Fruit fly (Drosophila melanogaster) Kc167 (cell line): Measurements from ENCODE around the gene CG17154.

Source experiments
- Myc ChIP-seq: fragments of >200 bp; optimal IDR thresholded peaks from 2 replicates; lab custom pipeline; 2017; ENCODE audit warnings: missing external identifiers
- Sin3A ChIP-seq: fragments of >200 bp; optimal IDR thresholded peaks from 2 replicates; lab custom pipeline; 2018; ENCODE audit warnings: missing external identifiers
- h ChIP-seq: fragments of >200 bp; optimal IDR thresholded peaks from 3 replicates; lab custom pipeline; 2018; ENCODE audit warnings: missing external identifiers
- insv ChIP-seq: fragments of >200 bp; optimal IDR thresholded peaks from 3 replicates; lab custom pipeline; 2018; ENCODE audit warnings: missing external identifiers
- psq ChIP-seq: fragments of >200 bp; optimal IDR thresholded peaks from 2 replicates; lab custom pipeline; 2017; ENCODE audit warnings: missing external identifiers
- ttk ChIP-seq: sonication (Bioruptor generic); optimal IDR thresholded peaks from 2 replicates; lab custom pipeline; 2017; ENCODE audit warnings: missing external identifiers

Gene CG17154

DNA sequence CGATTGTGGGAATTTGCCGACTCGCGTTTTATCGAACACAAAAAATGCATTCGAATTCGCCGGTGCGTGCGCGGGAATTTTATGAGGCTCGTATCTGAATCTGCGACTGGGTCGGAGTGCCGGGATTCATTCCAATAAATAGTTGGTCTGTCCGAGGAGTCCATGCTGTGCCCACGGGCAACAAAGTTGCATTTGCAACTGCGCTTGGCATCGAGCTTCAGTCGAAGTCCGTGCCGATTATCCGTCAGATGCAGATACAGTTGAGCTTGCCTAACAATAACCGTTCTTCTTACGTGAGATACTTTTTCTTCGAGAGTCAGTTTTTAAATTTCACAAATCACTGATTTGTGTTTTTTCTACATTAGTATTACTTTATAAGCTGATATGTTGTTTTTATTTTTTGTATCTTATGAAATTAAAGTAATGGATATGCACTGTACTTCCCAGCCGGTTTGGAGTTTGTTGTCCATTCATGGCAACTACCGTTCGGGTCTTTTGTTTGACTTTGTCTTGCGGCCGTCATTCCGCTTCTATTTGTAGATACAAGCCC is 30.1 kb upstream of the CG17154 start:
- TF ChIP-seq ttk (lab: Kevin White, UChicago) (no peak), insv (no peak), h (lab: Kevin White, UChicago) (no peak), Myc (lab: Kevin White, UChicago) (no peak), psq (lab: Kevin White, UChicago) (no peak), Sin3A (lab: Kevin White, UChicago) (no peak)

DNA sequence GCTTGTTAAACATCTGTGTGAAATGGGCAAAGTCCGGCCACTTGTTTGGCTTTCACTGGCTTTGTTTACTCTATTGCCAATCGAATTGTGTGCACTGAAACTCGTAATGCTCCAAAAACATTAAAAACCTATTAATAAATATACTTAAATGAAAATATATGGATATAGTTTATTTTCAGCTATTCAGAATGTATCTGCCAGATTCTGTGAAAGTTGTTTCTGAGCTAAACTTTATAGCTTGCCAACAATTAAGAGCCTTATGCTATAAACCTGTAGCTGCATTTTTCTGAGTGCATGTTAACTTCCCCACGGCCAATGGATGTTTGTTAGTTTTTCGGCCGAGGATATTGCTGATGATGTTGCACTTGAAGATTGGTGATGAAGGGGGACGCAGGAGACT is 28.3 kb upstream of the CG17154 start:
- no peak for TF ChIP-seq h (lab: Kevin White, UChicago)
- no peak for TF ChIP-seq insv
- no peak for TF ChIP-seq psq (lab: Kevin White, UChicago)
- TF ChIP-seq Myc (lab: Kevin White, UChicago): no peak
- no peak for TF ChIP-seq ttk (lab: Kevin White, UChicago)
- no peak for TF ChIP-seq Sin3A (lab: Kevin White, UChicago)

DNA sequence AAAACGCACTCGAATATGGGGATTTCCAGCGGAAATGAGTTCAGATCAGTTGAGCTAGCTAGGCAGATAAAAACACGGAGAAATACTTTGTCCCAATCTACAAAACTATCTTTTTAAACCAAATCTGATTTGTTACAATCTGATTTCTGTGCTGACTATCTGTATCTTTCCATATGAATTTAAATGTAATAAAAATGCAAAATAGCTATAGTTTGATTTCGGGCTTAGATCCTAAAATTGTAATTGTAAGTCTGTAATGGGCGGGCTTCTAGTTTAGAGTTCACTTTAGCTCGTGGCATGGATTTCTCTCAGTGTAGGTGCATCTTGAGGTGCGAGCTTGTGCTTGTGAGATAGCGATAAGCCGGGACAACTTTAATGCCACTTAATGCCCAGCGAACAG is 26.2 kb upstream of the CG17154 start:
- TF ChIP-seq psq (lab: Kevin White, UChicago): no peak
- TF ChIP-seq h (lab: Kevin White, UChicago): no peak
- no peak for TF ChIP-seq insv
- TF ChIP-seq ttk (lab: Kevin White, UChicago): no peak
- TF ChIP-seq Myc (lab: Kevin White, UChicago): no peak
- no peak for TF ChIP-seq Sin3A (lab: Kevin White, UChicago)

DNA sequence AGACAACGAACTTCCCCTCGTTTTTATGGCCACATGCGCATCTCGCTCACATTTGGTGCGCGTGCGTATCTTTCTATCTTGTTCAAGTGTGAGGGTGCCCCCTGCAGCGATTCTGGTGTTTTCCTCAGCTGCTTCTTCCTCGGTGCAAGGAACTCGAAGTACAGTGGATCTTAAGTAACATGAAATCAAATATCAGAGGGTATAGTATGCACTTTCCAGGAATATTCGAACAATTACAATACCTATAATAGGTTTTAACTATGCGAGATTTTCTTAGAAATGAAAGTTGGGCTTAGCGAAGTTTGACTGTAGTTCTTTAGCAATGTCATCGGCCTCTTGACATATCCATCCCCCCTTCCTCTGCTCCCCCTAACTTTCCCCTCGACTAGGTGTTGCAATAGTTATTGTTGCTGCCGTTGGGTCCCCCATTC is 25.6 kb upstream of the CG17154 start:
- TF ChIP-seq Sin3A (lab: Kevin White, UChicago): no peak
- TF ChIP-seq insv: no peak
- no peak for TF ChIP-seq psq (lab: Kevin White, UChicago)
- TF ChIP-seq h (lab: Kevin White, UChicago): no peak
- no peak for TF ChIP-seq ttk (lab: Kevin White, UChicago)
- TF ChIP-seq Myc (lab: Kevin White, UChicago): no peak

DNA sequence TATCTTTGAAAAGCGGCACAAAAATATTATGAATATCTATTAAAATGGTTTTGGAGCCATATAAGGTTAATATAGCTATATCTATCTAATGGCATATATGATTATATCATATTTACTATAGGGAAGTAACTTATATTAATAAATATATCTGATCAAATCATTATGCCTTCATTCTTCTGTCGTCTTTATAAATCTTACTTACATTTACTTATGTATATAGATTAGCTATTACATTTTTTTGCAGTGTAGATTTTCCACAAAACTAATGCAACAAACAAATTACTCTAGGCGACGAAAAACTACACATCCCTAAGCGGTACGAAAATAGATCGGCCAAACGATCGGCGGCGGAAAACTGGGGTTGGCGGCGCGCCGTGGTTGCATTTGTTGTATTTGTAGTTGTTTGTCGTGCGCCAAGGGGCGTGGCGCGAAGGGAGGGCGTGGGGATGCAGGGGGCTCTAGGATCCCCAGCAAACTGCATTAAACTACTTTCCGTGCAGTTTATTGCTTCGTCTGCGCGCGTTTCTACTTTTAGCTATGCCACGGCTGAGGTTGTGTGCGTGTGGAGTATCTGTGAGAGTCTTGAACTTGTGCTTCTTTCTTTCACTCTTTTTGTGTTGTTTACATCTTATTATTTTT is 24.9 kb upstream of the CG17154 start:
- TF ChIP-seq insv: no peak
- no peak for TF ChIP-seq Sin3A (lab: Kevin White, UChicago)
- no peak for TF ChIP-seq ttk (lab: Kevin White, UChicago)
- TF ChIP-seq h (lab: Kevin White, UChicago): no peak
- TF ChIP-seq psq (lab: Kevin White, UChicago): no peak
- TF ChIP-seq Myc (lab: Kevin White, UChicago): no peak

DNA sequence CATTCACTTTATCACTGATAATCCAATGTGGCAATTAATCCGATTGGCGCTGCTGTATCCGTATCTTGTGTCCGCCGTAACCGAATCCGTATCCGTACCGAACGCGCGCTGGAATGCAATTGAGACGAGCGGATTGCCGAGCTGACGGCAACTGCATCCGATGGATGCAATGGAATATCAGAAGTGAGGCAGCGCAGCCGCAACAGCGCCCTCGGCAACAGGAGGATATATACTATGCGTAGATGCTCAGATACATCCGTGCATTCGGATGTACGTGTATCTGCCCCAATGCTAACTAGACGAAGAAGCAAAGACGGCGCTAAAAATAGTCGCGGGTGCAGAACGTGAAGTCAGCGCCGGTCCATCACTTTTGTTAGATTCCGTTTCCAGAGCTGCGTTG is 23.7 kb upstream of the CG17154 start, which contains the start of gene rols:
Gene rols, minus strand, starts transcription at position 101 of the 400 bp plus-strand sequence.
- TF ChIP-seq ttk (lab: Kevin White, UChicago): no peak
- no peak for TF ChIP-seq insv
- TF ChIP-seq h (lab: Kevin White, UChicago): no peak
- no peak for TF ChIP-seq psq (lab: Kevin White, UChicago)
- TF ChIP-seq Sin3A (lab: Kevin White, UChicago): no peak
- TF ChIP-seq Myc (lab: Kevin White, UChicago): no peak

DNA sequence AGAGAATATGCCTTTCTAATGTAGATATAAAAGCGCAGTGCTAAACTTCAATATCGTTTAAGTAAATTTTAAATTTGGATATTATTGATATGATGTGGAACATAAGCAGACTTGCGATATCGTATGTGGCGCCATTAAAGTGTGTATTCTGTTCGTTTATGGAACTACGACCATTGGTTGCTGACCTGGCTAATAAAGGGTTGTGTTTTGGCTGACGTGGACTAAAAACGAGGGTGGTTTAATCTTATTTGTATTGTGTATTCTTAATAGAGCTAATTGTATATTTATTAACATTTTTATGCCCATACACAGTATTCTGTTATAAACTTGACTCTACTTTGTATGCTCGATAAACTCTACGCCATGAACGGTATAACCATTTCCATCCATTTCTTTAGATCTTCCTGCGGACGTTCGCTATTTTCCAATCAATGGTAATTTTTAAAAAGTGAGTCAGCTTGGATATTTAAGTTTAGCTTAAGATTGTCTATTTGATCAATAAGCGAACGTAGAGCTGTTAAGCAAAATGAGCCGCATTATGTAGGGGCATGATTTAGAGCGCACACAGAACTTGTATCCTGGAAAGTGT is 21.6 kb upstream of the CG17154 start:
- no peak for TF ChIP-seq ttk (lab: Kevin White, UChicago)

DNA sequence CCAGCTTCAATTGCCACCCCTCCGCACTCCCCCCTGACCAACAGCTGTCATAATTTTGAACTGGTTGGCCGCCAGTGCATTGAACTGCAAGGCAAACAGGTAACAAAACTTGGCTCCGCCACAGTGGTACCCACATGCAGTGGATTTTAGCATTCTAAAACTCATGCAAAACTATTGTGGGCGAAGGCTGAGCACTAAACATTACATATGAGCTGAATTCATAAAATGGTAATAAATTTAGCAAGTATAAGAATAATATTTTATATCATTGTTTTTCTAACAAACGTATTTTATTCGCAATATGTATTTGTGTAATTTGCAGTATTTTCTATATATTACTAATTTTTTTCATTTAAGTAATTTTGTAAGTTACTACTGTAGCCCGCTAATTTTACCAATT is 16.0 kb upstream of the CG17154 start:
- TF ChIP-seq Myc (lab: Kevin White, UChicago): no peak
- no peak for TF ChIP-seq insv
- no peak for TF ChIP-seq ttk (lab: Kevin White, UChicago)
- no peak for TF ChIP-seq psq (lab: Kevin White, UChicago)
- no peak for TF ChIP-seq Sin3A (lab: Kevin White, UChicago)
- no peak for TF ChIP-seq h (lab: Kevin White, UChicago)

DNA sequence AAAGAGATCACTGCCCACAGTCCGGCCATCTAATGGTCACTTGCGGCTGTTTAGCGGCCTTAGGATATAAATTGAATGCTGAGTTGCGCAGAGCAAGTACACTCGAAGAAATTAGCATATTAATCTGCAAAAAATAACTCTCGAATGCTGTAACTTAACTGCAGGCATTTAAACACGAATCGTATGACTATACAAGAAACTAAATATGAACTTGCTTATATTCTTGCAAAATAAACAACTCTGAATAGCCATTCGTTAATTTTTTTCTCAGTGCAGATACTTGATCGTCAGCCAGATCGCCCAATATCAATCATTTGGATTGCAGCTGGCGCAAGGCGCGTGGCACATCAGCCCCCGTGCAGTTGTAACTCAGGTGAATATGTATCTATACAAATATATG is 15.3 kb upstream of the CG17154 start:
- TF ChIP-seq Sin3A (lab: Kevin White, UChicago) (no peak), ttk (lab: Kevin White, UChicago) (no peak), Myc (lab: Kevin White, UChicago) (no peak), h (lab: Kevin White, UChicago) (no peak), insv (no peak), psq (lab: Kevin White, UChicago) (no peak)

DNA sequence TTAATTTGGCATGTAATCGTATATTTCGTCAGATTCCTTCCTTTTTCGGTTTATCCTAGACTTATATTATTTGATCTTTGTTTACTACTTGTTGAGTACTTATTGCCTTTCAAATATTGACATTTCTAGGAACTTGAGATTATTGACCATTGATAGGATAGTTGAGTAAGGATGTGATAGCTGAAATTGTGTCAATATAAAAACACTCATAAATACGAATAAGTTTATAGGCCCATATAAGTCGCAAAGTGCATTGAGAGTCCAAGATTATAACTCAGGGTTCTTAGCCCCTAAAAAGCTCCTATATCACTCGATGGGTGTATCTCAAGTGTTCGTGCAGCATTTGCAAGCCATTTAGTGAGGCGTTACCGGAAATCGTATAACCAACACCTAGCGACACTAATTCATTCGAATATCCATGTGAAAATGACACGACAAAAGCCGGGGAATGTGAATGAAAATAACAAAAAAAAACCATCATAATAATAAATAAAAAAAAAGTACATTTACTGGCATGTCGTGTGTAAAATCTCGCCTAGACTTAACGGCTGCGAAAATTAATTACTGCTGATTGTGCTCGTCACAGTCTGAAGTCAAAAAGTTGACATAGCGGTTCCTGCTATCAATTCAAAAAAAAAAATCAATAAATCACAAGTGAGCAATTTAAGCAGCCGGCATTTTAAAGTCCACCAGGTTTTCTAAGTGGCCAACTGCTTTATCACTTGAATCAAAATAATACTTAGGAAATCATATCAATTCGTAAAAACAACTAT is 14.4 kb upstream of the CG17154 start:
- TF ChIP-seq psq (lab: Kevin White, UChicago) (no peak), insv (no peak), ttk (lab: Kevin White, UChicago) (no peak), Myc (lab: Kevin White, UChicago) (no peak), Sin3A (lab: Kevin White, UChicago) (no peak), h (lab: Kevin White, UChicago) (no peak)

DNA sequence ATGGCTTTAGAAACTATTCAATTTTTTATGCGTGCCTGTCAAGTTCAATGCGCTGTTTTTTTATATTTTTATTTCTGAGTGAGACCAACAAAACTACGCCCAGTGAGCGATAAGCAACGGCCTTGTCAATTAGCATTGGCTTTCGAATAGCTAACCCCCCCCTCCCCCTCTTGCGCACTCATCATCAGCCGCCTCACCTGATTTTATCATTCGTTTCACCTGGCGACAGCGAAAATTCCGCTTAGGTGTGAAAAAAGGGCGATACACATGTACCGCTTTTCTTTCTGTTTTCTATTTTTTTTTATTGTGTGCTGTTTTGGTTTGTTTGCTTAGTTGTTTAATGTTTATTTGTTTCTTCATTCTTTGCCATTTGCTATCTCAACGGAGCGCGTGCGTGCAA is 13.5 kb upstream of the CG17154 start:
- TF ChIP-seq h (lab: Kevin White, UChicago): no peak
- TF ChIP-seq Sin3A (lab: Kevin White, UChicago): no peak
- no peak for TF ChIP-seq insv
- no peak for TF ChIP-seq ttk (lab: Kevin White, UChicago)
- TF ChIP-seq Myc (lab: Kevin White, UChicago): no peak
- TF ChIP-seq psq (lab: Kevin White, UChicago): no peak
